Fruit fly (Drosophila melanogaster) whole organism, embryonic: ENCODE measurements around the gene Sirup.

Experiments
- B-H1 ChIP-seq: fragments of 200-800 bp; sonication (Bioruptor generic); IDR thresholded peaks from 3 replicates; pipeline ENCODE4 v1.3.6; 2022; ENCODE audit warnings: missing biosample characterization, missing genetic modification characterization
- CG11085 ChIP-seq: fragments of 200-800 bp; sonication (Bioruptor generic); IDR thresholded peaks from 2 replicates; pipeline ENCODE4 v1.3.6; 2022; ENCODE audit warnings: missing biosample characterization, missing genetic modification characterization
- CG11723 ChIP-seq: fragments of 200-800 bp; sonication (Bioruptor generic); optimal IDR thresholded peaks from 2 replicates; lab custom pipeline; 2017; ENCODE audit warnings: missing biosample characterization, mild to moderate bottlenecking, missing genetic modification characterization
- CG12744 ChIP-seq: fragments of 200-800 bp; sonication (Bioruptor generic); optimal IDR thresholded peaks from 2 replicates; lab custom pipeline; 2016; ENCODE audit warnings: missing biosample characterization, missing genetic modification characterization
- CG14860 ChIP-seq: fragments of 200-800 bp; sonication (Bioruptor generic); IDR thresholded peaks from 3 replicates; pipeline ENCODE4 v1.3.6; 2022; ENCODE audit warnings: missing biosample characterization, missing genetic modification characterization; ENCODE audit not compliant: partially characterized antibody
- CG1602 ChIP-seq: fragments of 200-800 bp; sonication (Bioruptor generic); optimal IDR thresholded peaks from 3 replicates; lab custom pipeline; 2016; ENCODE audit warnings: missing biosample characterization, missing genetic modification characterization
- CG16779 ChIP-seq: fragments of 200-800 bp; sonication (Bioruptor generic); IDR thresholded peaks from 2 replicates; pipeline ENCODE4 v1.3.6; 2022; ENCODE audit warnings: missing biosample characterization, missing genetic modification characterization
- CG16863 ChIP-seq: fragments of 200-800 bp; sonication (Bioruptor generic); optimal IDR thresholded peaks from 3 replicates; lab custom pipeline; 2016; ENCODE audit warnings: missing biosample characterization, missing genetic modification characterization
- CG17568 ChIP-seq: fragments of 200-800 bp; sonication (Bioruptor generic); optimal IDR thresholded peaks from 2 replicates; lab custom pipeline; 2018; ENCODE audit warnings: missing biosample characterization, mild to moderate bottlenecking, missing genetic modification characterization, moderate library complexity
- CG18476 ChIP-seq: fragments of 200-800 bp; sonication (Bioruptor generic); optimal IDR thresholded peaks from 2 replicates; lab custom pipeline; 2016; ENCODE audit warnings: missing biosample characterization, mild to moderate bottlenecking, missing genetic modification characterization
- CG2712 ChIP-seq: fragments of 200-800 bp; optimal IDR thresholded peaks from 3 replicates; lab custom pipeline; 2019; ENCODE audit warnings: missing biosample characterization, mild to moderate bottlenecking, missing genetic modification characterization, moderate library complexity
- CG3838 ChIP-seq: fragments of 200-800 bp; sonication (Bioruptor generic); optimal IDR thresholded peaks from 3 replicates; lab custom pipeline; 2016; ENCODE audit warnings: missing biosample characterization, missing genetic modification characterization
- CG7928 ChIP-seq: fragments of 200-800 bp; sonication (Bioruptor generic); optimal IDR thresholded peaks from 2 replicates; lab custom pipeline; 2017; ENCODE audit warnings: missing biosample characterization, mild to moderate bottlenecking, missing genetic modification characterization
- CG8359 ChIP-seq: fragments of 200-800 bp; sonication (Bioruptor generic); optimal IDR thresholded peaks from 2 replicates; lab custom pipeline; 2017; ENCODE audit warnings: missing biosample characterization, mild to moderate bottlenecking, missing genetic modification characterization, borderline replicate concordance
- CG8478 ChIP-seq: fragments of >200 bp; optimal IDR thresholded peaks from 2 replicates; lab custom pipeline; 2018
- Dp ChIP-seq: fragments of 200-800 bp; sonication (Bioruptor generic); optimal IDR thresholded peaks from 2 replicates; lab custom pipeline; 2018; ENCODE audit warnings: missing biosample characterization, mild to moderate bottlenecking, missing genetic modification characterization, moderate library complexity
- E2f2 ChIP-seq: fragments of 200-800 bp; sonication (Bioruptor generic); IDR thresholded peaks from 2 replicates; pipeline ENCODE4 v1.3.6; 2022; ENCODE audit warnings: missing biosample characterization, missing genetic modification characterization
- Ets97D ChIP-seq: fragments of 200-800 bp; sonication (Bioruptor generic); optimal IDR thresholded peaks from 3 replicates; lab custom pipeline; 2016; ENCODE audit warnings: missing biosample characterization, missing genetic modification characterization
- Gug ChIP-seq: fragments of 200-800 bp; sonication (Bioruptor generic); IDR thresholded peaks from 4 replicates; pipeline ENCODE4 v1.3.6; 2022; ENCODE audit warnings: missing biosample characterization, missing genetic modification characterization
- Hand ChIP-seq: fragments of 200-800 bp; sonication (Bioruptor generic); optimal IDR thresholded peaks from 2 replicates; lab custom pipeline; 2017; ENCODE audit warnings: mild to moderate bottlenecking, missing biosample characterization, missing genetic modification reagents, missing genetic modification characterization
- Hr78 ChIP-seq, 2 experiments: fragments of 200-800 bp in 1 of 2; fragments of >200 bp in 1 of 2; sonication (Bioruptor generic) in 1 of 2; optimal IDR thresholded peaks; 2 replicates each; lab custom pipeline; 2017 to 2019; ENCODE audit warnings: missing biosample characterization in 2 of 2, missing genetic modification characterization in 2 of 2, mild to moderate bottlenecking in 1 of 2, moderate library complexity in 1 of 2
- Max ChIP-seq: fragments of 200-800 bp; sonication (Bioruptor generic); optimal IDR thresholded peaks from 2 replicates; lab custom pipeline; 2016; ENCODE audit warnings: missing biosample characterization, mild to moderate bottlenecking, missing genetic modification characterization
- Oli ChIP-seq: fragments of 200-800 bp; sonication (Bioruptor generic); optimal IDR thresholded peaks from 2 replicates; lab custom pipeline; 2018; ENCODE audit warnings: missing biosample characterization, mild to moderate bottlenecking, missing genetic modification characterization, moderate library complexity
- Rfx ChIP-seq: fragments of 200-800 bp; sonication (Bioruptor generic); IDR thresholded peaks from 2 replicates; pipeline ENCODE4 v1.3.6; 2022; ENCODE audit warnings: missing biosample characterization, missing genetic modification characterization
- Six4 ChIP-seq: fragments of 200-800 bp; sonication (Bioruptor generic); optimal IDR thresholded peaks from 2 replicates; lab custom pipeline; 2016; ENCODE audit warnings: missing biosample characterization, missing genetic modification characterization
- Spps ChIP-seq: fragments of 200-800 bp; sonication (Bioruptor generic); optimal IDR thresholded peaks from 2 replicates; lab custom pipeline; 2018; ENCODE audit warnings: missing biosample characterization, mild to moderate bottlenecking, missing genetic modification characterization
- Stat92E ChIP-seq, 3 experiments: fragments of >200 bp in 2 of 3; fragments of 200-800 bp in 1 of 3; sonication (Bioruptor generic) in 1 of 3; optimal IDR thresholded peaks; 2 replicates each; lab custom pipeline; 2017 to 2019; ENCODE audit warnings: missing biosample characterization in 3 of 3, missing genetic modification characterization in 3 of 3, mild to moderate bottlenecking in 1 of 3, moderate library complexity in 1 of 3
- ap ChIP-seq: fragments of 200-800 bp; sonication (Bioruptor generic); IDR thresholded peaks from 2 replicates; pipeline ENCODE4 v1.3.6; 2022; ENCODE audit warnings: missing biosample characterization, missing genetic modification characterization
- bowl ChIP-seq: fragments of 200-800 bp; sonication (Bioruptor generic); IDR thresholded peaks from 2 replicates; pipeline ENCODE4 v1.3.6; 2022; ENCODE audit warnings: missing biosample characterization, missing genetic modification characterization
- caup ChIP-seq: fragments of 200-800 bp; sonication (Bioruptor generic); optimal IDR thresholded peaks from 3 replicates; lab custom pipeline; 2017; ENCODE audit warnings: missing biosample characterization, mild to moderate bottlenecking, missing genetic modification characterization, moderate library complexity; ENCODE audit not compliant: severe bottlenecking
- crol ChIP-seq: fragments of 200-800 bp; sonication (Bioruptor generic); IDR thresholded peaks from 2 replicates; pipeline ENCODE4 v1.3.6; 2022; ENCODE audit warnings: missing biosample characterization, missing genetic modification characterization
- dimm ChIP-seq: fragments of 200-800 bp; sonication (Bioruptor generic); IDR thresholded peaks from 2 replicates; pipeline ENCODE4 v1.3.6; 2022; ENCODE audit warnings: missing biosample characterization, missing genetic modification characterization
- grn ChIP-seq: fragments of 200-800 bp; sonication (Bioruptor generic); optimal IDR thresholded peaks from 3 replicates; lab custom pipeline; 2017; ENCODE audit warnings: missing biosample characterization, missing genetic modification characterization
- inv ChIP-seq: fragments of 200-800 bp; sonication (Bioruptor generic); IDR thresholded peaks from 2 replicates; pipeline ENCODE4 v1.3.6; 2022; ENCODE audit warnings: missing biosample characterization, missing genetic modification characterization; ENCODE audit not compliant: partially characterized antibody
- kni ChIP-seq: fragments of 200-800 bp; sonication (Bioruptor generic); optimal IDR thresholded peaks from 3 replicates; lab custom pipeline; 2017; ENCODE audit warnings: mild to moderate bottlenecking, missing biosample characterization, missing genetic modification reagents, missing genetic modification characterization
- lola ChIP-seq, 3 experiments: fragments of >200 bp in 2 of 3; fragments of 200-800 bp in 1 of 3; sonication (Bioruptor generic) in 1 of 3; optimal IDR thresholded peaks; 2 replicates each; lab custom pipeline; 2017 to 2019; ENCODE audit warnings: missing biosample characterization in 3 of 3, missing genetic modification characterization in 3 of 3, mild to moderate bottlenecking in 1 of 3, moderate library complexity in 1 of 3
- maf-S ChIP-seq: fragments of 200-800 bp; sonication (Bioruptor generic); optimal IDR thresholded peaks from 2 replicates; lab custom pipeline; 2016; ENCODE audit warnings: missing biosample characterization, missing genetic modification characterization
- mirr ChIP-seq: fragments of 200-800 bp; sonication (Bioruptor generic); optimal IDR thresholded peaks from 3 replicates; lab custom pipeline; 2018; ENCODE audit warnings: missing biosample characterization, mild to moderate bottlenecking, missing genetic modification characterization
- nerfin-2 ChIP-seq: fragments of 200-800 bp; sonication (Bioruptor generic); IDR thresholded peaks from 2 replicates; pipeline ENCODE4 v1.3.6; 2022; ENCODE audit warnings: missing biosample characterization, missing genetic modification characterization; ENCODE audit not compliant: partially characterized antibody
- nom ChIP-seq: fragments of 200-800 bp; sonication (Bioruptor generic); optimal IDR thresholded peaks from 2 replicates; lab custom pipeline; 2017; ENCODE audit warnings: missing biosample characterization, missing genetic modification characterization, mild to moderate bottlenecking, moderate library complexity, missing genetic modification reagents
- odd ChIP-seq: fragments of 200-800 bp; sonication (Bioruptor generic); optimal IDR thresholded peaks from 2 replicates; lab custom pipeline; 2017; ENCODE audit warnings: missing biosample characterization, mild to moderate bottlenecking, missing genetic modification characterization
- otp ChIP-seq: fragments of 200-800 bp; sonication (Bioruptor generic); IDR thresholded peaks from 3 replicates; pipeline ENCODE4, ENCODE4 v1.3.6; 2022; ENCODE audit warnings: missing biosample characterization, missing genetic modification characterization
- pum ChIP-seq: fragments of 200-800 bp; sonication (Bioruptor generic); optimal IDR thresholded peaks from 2 replicates; lab custom pipeline; 2016; ENCODE audit warnings: missing biosample characterization, missing genetic modification characterization
- pzg ChIP-seq: fragments of 200-800 bp; sonication (Bioruptor generic); optimal IDR thresholded peaks from 3 replicates; lab custom pipeline; 2018; ENCODE audit warnings: missing biosample characterization, mild to moderate bottlenecking, missing genetic modification characterization, moderate library complexity
- ranshi ChIP-seq: fragments of 200-800 bp; sonication (Bioruptor generic); IDR thresholded peaks from 2 replicates; pipeline ENCODE4 v1.3.6; 2022; ENCODE audit warnings: missing biosample characterization, missing genetic modification characterization
- ro ChIP-seq: fragments of 200-800 bp; sonication (Bioruptor generic); IDR thresholded peaks from 2 replicates; pipeline ENCODE4 v1.3.6; 2022; ENCODE audit warnings: missing biosample characterization, missing genetic modification characterization
- shn ChIP-seq: fragments of 200-800 bp; sonication (Bioruptor generic); optimal IDR thresholded peaks from 3 replicates; lab custom pipeline; 2016; ENCODE audit warnings: missing biosample characterization, missing genetic modification characterization
- slbo ChIP-seq: fragments of 200-800 bp; sonication (Bioruptor generic); IDR thresholded peaks from 2 replicates; pipeline ENCODE4 v1.3.6; 2022; ENCODE audit warnings: missing biosample characterization, missing genetic modification characterization
- stc ChIP-seq: fragments of 200-800 bp; sonication (Bioruptor generic); IDR thresholded peaks from 2 replicates; pipeline ENCODE4 v1.3.6; 2022; ENCODE audit warnings: missing biosample characterization, missing genetic modification characterization
- twi ChIP-seq: fragments of 200-800 bp; optimal IDR thresholded peaks from 2 replicates; lab custom pipeline; 2019; ENCODE audit warnings: missing biosample characterization, mild to moderate bottlenecking, missing genetic modification characterization, moderate library complexity

Gene Sirup

DNA sequence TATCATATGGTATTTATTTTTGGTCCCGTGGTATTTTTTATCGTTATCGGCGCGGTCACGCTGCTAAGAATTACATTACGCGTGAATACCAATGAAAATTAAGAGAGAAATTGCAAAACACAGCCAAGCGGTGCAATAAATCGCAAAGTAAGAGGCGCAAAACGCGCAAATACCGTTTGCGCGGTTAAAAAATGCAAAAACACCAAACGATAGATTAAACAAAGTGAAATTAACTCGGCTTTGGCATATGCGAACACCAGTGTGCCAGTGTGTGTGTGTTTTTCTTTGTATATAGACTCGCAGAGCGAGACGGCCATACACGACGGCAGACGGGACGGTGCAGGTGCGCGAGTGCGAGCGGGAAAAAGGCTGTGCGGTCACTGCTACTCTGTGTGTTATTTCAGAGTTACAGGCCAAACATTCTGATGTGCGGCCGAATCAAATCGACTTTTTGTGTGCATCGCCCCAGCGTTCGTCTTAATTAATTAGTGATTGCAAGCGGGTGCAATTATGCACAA, 32.1 kb downstream of the Sirup start, which contains the start of gene Cka (continued):
- no peak for TF ChIP-seq CG17568 (GFP tag; lab: Kevin White, UChicago)
- TF ChIP-seq kni (GFP tag; lab: Kevin White, UChicago) = peak; percentile 13
- peak; percentile 53 for TF ChIP-seq Rfx
- TF ChIP-seq B-H1 (GFP tag; lab: Robert Waterston, UW) = no peak
- no peak for TF ChIP-seq Stat92E (GFP tag; optimal IDR thresholded peaks at IDR 0.05; lab: Kevin White, UChicago)
- TF ChIP-seq Six4 (GFP tag; lab: Kevin White, UChicago) = no peak
- no peak for TF ChIP-seq stc (GFP tag; lab: Robert Waterston, UW)
- TF ChIP-seq CG16863 = no peak
- no peak; the same call in 1 of the 2 replicates for TF ChIP-seq inv (GFP tag; lab: Robert Waterston, UW)
- no peak for TF ChIP-seq lola (GFP tag; optimal IDR thresholded peaks at IDR 0.05; lab: Kevin White, UChicago)
- no peak for TF ChIP-seq shn (GFP tag; lab: Kevin White, UChicago)
- no peak for TF ChIP-seq nerfin-2 (GFP tag; lab: Robert Waterston, UW)
- TF ChIP-seq CG12744 (GFP tag; lab: Kevin White, UChicago) = no peak
- TF ChIP-seq CG8478 (lab: Kevin White, UChicago) = peak; percentile 97
- no peak for TF ChIP-seq CG16779 (GFP tag; lab: Robert Waterston, UW)
- peak; percentile 2 for TF ChIP-seq Hand
- no peak for TF ChIP-seq CG1602
- TF ChIP-seq CG18476 = no peak
- no peak for TF ChIP-seq Hr78 (GFP tag; optimal IDR thresholded peaks at IDR 0.05; lab: Kevin White, UChicago)
- TF ChIP-seq pum (GFP tag; lab: Kevin White, UChicago) = no peak
- peak; percentile 63; the same call in 1 of the 3 replicates for TF ChIP-seq otp (GFP tag; lab: Robert Waterston, UW)
- TF ChIP-seq crol (GFP tag; lab: Robert Waterston, UW) = peak; percentile 38; the same call in 1 of the 2 replicates
- TF ChIP-seq maf-S (GFP tag; lab: Kevin White, UChicago) = no peak
- no peak for TF ChIP-seq ap (GFP tag; lab: Robert Waterston, UW)
- no peak for TF ChIP-seq Gug (GFP tag; lab: Robert Waterston, UW)
- 0 out of 2 replicates have a peak, but pooled peaks have one; percentile 30 for TF ChIP-seq slbo (GFP tag; lab: Robert Waterston, UW)
- TF ChIP-seq dimm (GFP tag; lab: Robert Waterston, UW) = no peak
- TF ChIP-seq ro (GFP tag; lab: Robert Waterston, UW) = no peak
- peak; percentile 12 for TF ChIP-seq twi
- peak; percentile 18; the same call in 1 of the 2 replicates for TF ChIP-seq E2f2 (GFP tag; lab: Robert Waterston, UW)
- no peak for TF ChIP-seq CG2712 (tag; lab: Kevin White, UChicago)
- 0 out of 3 replicates have a peak, but pooled peaks have one; percentile 15 for TF ChIP-seq CG14860 (GFP tag; lab: Robert Waterston, UW)
- no peak for TF ChIP-seq CG3838 (GFP tag; lab: Kevin White, UChicago)
- TF ChIP-seq Dp (GFP tag; lab: Kevin White, UChicago) = peak; percentile 17
- peak; percentile 21 for TF ChIP-seq Oli
- peak; percentile 59 for TF ChIP-seq pzg
- TF ChIP-seq caup = no peak
- peak; percentile 38 for TF ChIP-seq nom (GFP tag; lab: Kevin White, UChicago)
- TF ChIP-seq Max = no peak
- no peak for TF ChIP-seq bowl (GFP tag; lab: Robert Waterston, UW)
- no peak for TF ChIP-seq CG7928 (GFP tag; lab: Kevin White, UChicago)
- no peak for TF ChIP-seq Ets97D (GFP tag; lab: Kevin White, UChicago)
- TF ChIP-seq CG11723 (GFP tag; lab: Kevin White, UChicago) = no peak
- TF ChIP-seq Spps (tag; lab: Kevin White, UChicago) = no peak
- no peak for TF ChIP-seq odd (GFP tag; lab: Kevin White, UChicago)
- peak; percentile 22 for TF ChIP-seq mirr
- TF ChIP-seq CG8359 (GFP tag; lab: Kevin White, UChicago) = no peak
- TF ChIP-seq grn (GFP tag; lab: Kevin White, UChicago) = no peak
- no peak for TF ChIP-seq ranshi (GFP tag; lab: Robert Waterston, UW)
- no peak for TF ChIP-seq CG11085 (GFP tag; lab: Robert Waterston, UW)
